Worm (Caenorhabditis elegans): Measurements from ENCODE around the gene vit-4.

DNA sequence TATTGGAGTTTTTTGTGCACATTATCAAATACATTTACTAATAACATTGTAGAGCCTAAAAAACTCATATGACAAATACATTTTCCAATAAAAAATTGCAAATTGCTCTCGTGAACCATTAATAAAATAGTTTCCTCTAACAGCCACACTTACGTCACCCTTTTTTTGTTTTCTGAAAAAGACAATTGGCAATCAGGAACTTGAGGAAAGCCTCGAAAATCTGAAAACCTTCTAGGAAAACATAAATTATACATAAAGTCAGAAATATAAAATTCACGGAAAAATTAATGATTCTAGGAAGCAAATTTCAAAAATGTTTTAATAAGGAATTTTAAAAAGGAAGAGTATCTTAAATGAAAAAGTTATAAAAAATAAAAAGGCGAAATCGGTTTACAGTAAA, 46.6 kb downstream of the vit-4 start:
- TF ChIP-seq tab-1 (GFP tag; IDR thresholded peaks at IDR 0.05): no peak
- TF ChIP-seq klf-2 (GFP tag; conservative IDR thresholded peaks at IDR 0.05): no peak
- TF ChIP-seq ztf-23 (GFP tag; IDR thresholded peaks at IDR 0.05): no peak
- no peak for TF ChIP-seq med-1 (GFP tag; optimal IDR thresholded peaks at IDR 0.05; ENCODE audit: insufficient read depth)
- no peak for TF ChIP-seq T22C8.4 (GFP tag; IDR thresholded peaks at IDR 0.05)
- TF ChIP-seq cog-1 (tag; optimal IDR thresholded peaks at IDR 0.05): no peak
